Worm (Caenorhabditis elegans): Measurements from ENCODE around the gene evl-20.

Gene evl-20

DNA sequence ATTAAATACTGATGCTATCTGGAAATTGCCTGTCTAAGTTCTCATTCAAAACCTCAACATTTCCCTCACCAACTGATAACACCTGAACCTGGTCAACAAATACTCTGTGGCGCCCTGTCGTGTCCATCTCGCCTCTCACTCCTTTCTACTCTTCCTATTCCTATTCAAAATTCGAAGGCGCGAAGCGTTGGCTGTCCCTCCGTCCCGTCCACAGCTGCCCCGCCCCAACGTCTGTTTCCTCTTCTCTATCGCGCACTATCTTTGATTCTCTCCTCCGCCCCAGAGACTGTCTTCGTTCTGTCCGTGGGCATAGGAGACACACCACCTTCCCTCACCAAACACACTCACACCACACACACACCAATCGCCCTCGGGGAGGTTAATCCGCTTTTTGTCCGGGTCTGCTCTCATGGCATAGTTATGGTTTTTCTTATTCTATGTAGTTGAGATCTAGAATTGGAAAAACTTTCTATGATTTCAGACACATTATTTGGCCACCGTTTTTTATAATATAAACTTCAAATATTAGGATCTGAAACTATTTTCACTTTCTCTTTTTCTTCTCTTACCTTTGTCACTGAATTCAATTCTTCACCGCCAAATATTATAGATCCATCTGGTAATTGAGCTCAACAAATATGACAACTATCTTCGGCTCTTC, 31.9 kb upstream of the evl-20 start, which contains the start of gene efl-3:
TSS of gene efl-3 (plus strand) at position 611 of the 661 bp plus-strand sequence.
- TF ChIP-seq lin-38 (GFP tag; IDR thresholded peaks at IDR 0.05) (no peak), jun-1 (tag; optimal IDR thresholded peaks at IDR 0.05) (no peak), hlh-11 (tag; optimal IDR thresholded peaks at IDR 0.05) (peak; percentile 75), php-3 (GFP tag; IDR thresholded peaks at IDR 0.05) (0 out of 2 replicates have a peak, but pooled peaks have one; percentile 23), daf-16 (GFP tag; optimal IDR thresholded peaks at IDR 0.05) (no peak), daf-16 (tag; optimal IDR thresholded peaks at IDR 0.05) (peak; percentile 77), nhr-6 (tag; optimal IDR thresholded peaks at IDR 0.05) (no peak), pqm-1 (tag; optimal IDR thresholded peaks at IDR 0.05) (peak; percentile 21), vab-7 (GFP tag; IDR thresholded peaks at IDR 0.05) (no peak), dve-1 (tag; optimal IDR thresholded peaks at IDR 0.05; ENCODE audit: insufficient read depth) (peak; percentile 42), set-16 (GFP tag; IDR thresholded peaks at IDR 0.05) (0 out of 2 replicates have a peak, but pooled peaks have one; percentile 25), mep-1 (tag; optimal IDR thresholded peaks at IDR 0.05) (no peak), nhr-28 (tag; optimal IDR thresholded peaks at IDR 0.05) (peak; percentile 20), zip-2 (tag; optimal IDR thresholded peaks at IDR 0.05) (no peak), dpl-1 (GFP tag; optimal IDR thresholded peaks at IDR 0.05) (no peak), arid-1 (GFP tag; conservative IDR thresholded peaks at IDR 0.05) (no peak), unc-62 (GFP tag; optimal IDR thresholded peaks at IDR 0.05 in 1 of 2) (peak in 1 of 2 experiments; percentile 27), unc-62 (tag; optimal IDR thresholded peaks at IDR 0.05) (no peak), Y48G9A.11 (GFP tag; IDR thresholded peaks at IDR 0.05) (no peak), daf-12 (tag; optimal IDR thresholded peaks at IDR 0.05) (no peak), ceh-62 (tag; optimal IDR thresholded peaks at IDR 0.05) (no peak), lin-39 (tag; optimal IDR thresholded peaks at IDR 0.05) (no peak), D1046.2 (GFP tag; IDR thresholded peaks at IDR 0.05) (no peak), nhr-42 (GFP tag; IDR thresholded peaks at IDR 0.05) (no peak), ceh-32 (tag; optimal IDR thresholded peaks at IDR 0.05; ENCODE audit: poor library complexity) (no peak), lin-29 (GFP tag; IDR thresholded peaks at IDR 0.05) (no peak)

DNA sequence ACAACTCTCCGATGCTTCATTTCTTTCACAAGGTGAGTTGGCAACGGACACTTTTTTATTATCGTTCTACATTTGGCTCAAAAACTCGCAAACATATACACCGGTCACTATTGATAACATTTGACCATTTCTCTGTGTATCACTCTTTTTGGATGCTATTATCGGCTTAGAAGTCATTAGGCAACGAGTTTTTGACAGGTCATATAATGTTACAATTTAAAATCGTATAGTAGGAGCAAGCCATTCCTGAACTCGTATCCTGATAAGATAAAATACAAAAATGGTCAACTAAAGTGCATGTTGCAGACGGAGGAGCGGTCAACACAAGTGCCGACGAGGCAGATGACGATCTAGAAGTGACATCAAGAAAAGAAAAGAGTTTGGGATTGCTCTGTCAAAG, 31.2 kb upstream of the evl-20 start:
- peak; percentile 88 for TF ChIP-seq hlh-11 (tag; optimal IDR thresholded peaks at IDR 0.05)
- no peak for TF ChIP-seq daf-16 (GFP tag; optimal IDR thresholded peaks at IDR 0.05)
- TF ChIP-seq daf-16 (tag; optimal IDR thresholded peaks at IDR 0.05) = peak; percentile 94
- TF ChIP-seq nhr-102 (tag; optimal IDR thresholded peaks at IDR 0.05) = peak; percentile 32
- no peak for TF ChIP-seq jun-1 (tag; optimal IDR thresholded peaks at IDR 0.05)
- peak; percentile 70 for TF ChIP-seq dve-1 (tag; optimal IDR thresholded peaks at IDR 0.05; ENCODE audit: insufficient read depth)
- TF ChIP-seq hif-1 (tag; optimal IDR thresholded peaks at IDR 0.05) = no peak
- peak; percentile 82 for TF ChIP-seq php-3 (GFP tag; IDR thresholded peaks at IDR 0.05)
- TF ChIP-seq nhr-28 (tag; optimal IDR thresholded peaks at IDR 0.05) = peak; percentile 45
- no peak for TF ChIP-seq madf-9 (GFP tag; conservative IDR thresholded peaks at IDR 0.05)

DNA sequence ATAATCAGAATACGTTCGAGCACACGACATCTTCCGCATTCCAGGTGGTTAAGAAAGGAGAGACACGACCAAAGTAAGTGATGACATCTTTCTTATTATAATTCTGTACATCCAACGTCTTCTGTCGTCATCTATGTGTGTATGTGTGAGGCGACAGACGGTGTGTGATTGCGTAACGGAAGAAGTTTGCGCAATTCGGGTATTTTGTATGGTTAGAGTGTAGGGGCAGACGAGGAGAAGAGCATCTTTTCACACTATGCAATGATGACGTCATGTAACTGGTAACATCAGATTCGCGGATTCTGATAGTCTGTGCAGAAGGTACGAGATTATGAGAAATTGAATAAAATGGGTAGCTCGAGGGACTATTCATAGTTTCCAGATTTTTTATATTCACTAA, 29.1 kb upstream of the evl-20 start:
- no peak for TF ChIP-seq ctbp-1 (GFP tag; IDR thresholded peaks at IDR 0.05)
- TF ChIP-seq saeg-2 (GFP tag; IDR thresholded peaks at IDR 0.05) = no peak
- no peak for TF ChIP-seq lsy-2 (tag; optimal IDR thresholded peaks at IDR 0.05)
- TF ChIP-seq unc-62 (GFP tag; optimal IDR thresholded peaks at IDR 0.05 in 1 of 2) = no peak
- TF ChIP-seq unc-62 (tag; optimal IDR thresholded peaks at IDR 0.05) = no peak
- no peak for TF ChIP-seq snpc-4 (tag; optimal IDR thresholded peaks at IDR 0.05)
- no peak for TF ChIP-seq php-3 (GFP tag; IDR thresholded peaks at IDR 0.05)
- no peak for TF ChIP-seq madf-9 (GFP tag; conservative IDR thresholded peaks at IDR 0.05)
- no peak for TF ChIP-seq lin-29 (GFP tag; IDR thresholded peaks at IDR 0.05)
- no peak for TF ChIP-seq jun-1 (tag; optimal IDR thresholded peaks at IDR 0.05)
- TF ChIP-seq nhr-76 (tag; optimal IDR thresholded peaks at IDR 0.05) = no peak
- TF ChIP-seq set-16 (GFP tag; IDR thresholded peaks at IDR 0.05) = no peak
- TF ChIP-seq D1046.2 (GFP tag; IDR thresholded peaks at IDR 0.05) = no peak

Data from whole organism, L4 larva.